Worm (Caenorhabditis elegans) whole organism, L4 larva: ENCODE measurements around the gene otpl-4.
A peak's percentile ranks its signal among the peaks of the same experiment; 100 is the strongest.

Experiments
- ZK337.2 ChIP-seq: fragments of 200-800 bp; sonication (Bioruptor generic); IDR thresholded peaks from 2 replicates; pipeline ENCODE4 v1.3.6; 2022; ENCODE audit warnings: missing genetic modification reagents, missing genetic modification characterization, missing compliant biosample characterization
- ZK546.5 ChIP-seq, 2 experiments: sonication (generic microtip); optimal IDR thresholded peaks; 2 replicates each; lab custom pipeline; 2017; ENCODE audit warnings: missing biosample characterization in 2 of 2, missing genetic modification characterization in 2 of 2
- ama-1 ChIP-seq: fragments of 150-350 bp; optimal IDR thresholded peaks from 2 replicates; lab custom pipeline; 2014; ENCODE audit warnings: inconsistent platforms, mixed read lengths
- attf-4 ChIP-seq: sonication (generic microtip); optimal IDR thresholded peaks from 3 replicates; lab custom pipeline; 2017; ENCODE audit warnings: missing biosample characterization, missing genetic modification characterization
- dve-1 ChIP-seq: sonication (generic microtip); optimal IDR thresholded peaks from 2 replicates; lab custom pipeline; 2017; ENCODE audit warnings: antibody characterized with exemption, mild to moderate bottlenecking, missing genetic modification characterization, missing compliant biosample characterization; ENCODE audit not compliant: insufficient read depth
- egl-27 ChIP-seq: sonication (generic microtip); optimal IDR thresholded peaks from 3 replicates; lab custom pipeline; 2017; ENCODE audit warnings: missing biosample characterization, missing genetic modification reagents, missing genetic modification characterization
- jun-1 ChIP-seq: fragments of 150-350 bp; optimal IDR thresholded peaks from 2 replicates; lab custom pipeline; 2014; ENCODE audit warnings: missing biosample characterization, missing genetic modification reagents, missing genetic modification characterization
- mdl-1 ChIP-seq, 2 experiments: fragments of 150-350 bp in 1 of 2; sonication (generic microtip) in 1 of 2; optimal IDR thresholded peaks; 2 replicates each; lab custom pipeline; 2014 to 2017; ENCODE audit warnings: missing biosample characterization in 2 of 2, missing genetic modification characterization in 2 of 2
- nhr-237 ChIP-seq: sonication (generic microtip); optimal IDR thresholded peaks from 2 replicates; lab custom pipeline; 2017; ENCODE audit warnings: missing biosample characterization, missing genetic modification characterization
- pha-4 ChIP-seq, 2 experiments: fragments of 150-350 bp in 1 of 2; fragments of 200-800 bp in 1 of 2; sonication (Bioruptor generic) in 1 of 2; IDR thresholded peaks in 1 of 2; optimal IDR thresholded peaks in 1 of 2; 2 replicates each; pipeline versions ENCODE4 v1.3.6 to Lab custom; 2014 to 2022; ENCODE audit warnings: missing genetic modification characterization in 2 of 2, missing genetic modification reagents in 2 of 2, missing biosample characterization in 1 of 2, missing compliant biosample characterization in 1 of 2
- snpc-1.2 ChIP-seq: fragments of 200-800 bp; sonication (Bioruptor generic); IDR thresholded peaks from 2 replicates; pipeline ENCODE4 v1.3.6; 2022; ENCODE audit warnings: missing genetic modification reagents, missing genetic modification characterization, missing compliant biosample characterization
- zip-11 ChIP-seq: fragments of 200-800 bp; sonication (Bioruptor generic); IDR thresholded peaks from 2 replicates; pipeline ENCODE4 v1.3.6; 2022; ENCODE audit warnings: missing genetic modification characterization, missing compliant biosample characterization

- no peak for TF ChIP-seq ama-1 (lab: Kevin White, UChicago)
- TF ChIP-seq ZK337.2 (GFP tag; lab: Robert Waterston, UW): peak; percentile 98
- TF ChIP-seq jun-1 (tag; lab: Kevin White, UChicago): peak; percentile 89
- TF ChIP-seq dve-1 (tag; lab: Kevin White, UChicago): peak; percentile 90
- peak; percentile 98 for TF ChIP-seq snpc-1.2
- peak; percentile 92 for TF ChIP-seq zip-11 (GFP tag; lab: Robert Waterston, UW)
- TF ChIP-seq egl-27 (tag; lab: Kevin White, UChicago): no peak
- no peak for TF ChIP-seq ZK546.5 (tag; optimal IDR thresholded peaks at IDR 0.05; lab: Kevin White, UChicago)
- peak; percentile 99 for TF ChIP-seq pha-4 (GFP tag; IDR thresholded peaks at IDR 0.05; lab: Robert Waterston, UW)
- no peak for TF ChIP-seq pha-4 (tag; optimal IDR thresholded peaks at IDR 0.05; lab: Kevin White, UChicago)
- TF ChIP-seq nhr-237: no peak
- TF ChIP-seq attf-4 (tag; lab: Kevin White, UChicago): peak; percentile 86
- TF ChIP-seq mdl-1 (tag; optimal IDR thresholded peaks at IDR 0.05; lab: Kevin White, UChicago): peak; percentile 8 to 59
Measured at ce11 chrV:8500348-8500747, 36.8 kb upstream of the otpl-4 start.
